Fruit fly (Drosophila melanogaster) whole organism, prepupa: ENCODE results near the gene CG5781.

ENCODE experiments used
- Blimp-1 ChIP-seq: fragments of 200-800 bp; sonication (Bioruptor generic); optimal IDR thresholded peaks from 3 replicates; lab custom pipeline; 2017; ENCODE audit warnings: missing biosample characterization, missing genetic modification characterization, mild to moderate bottlenecking, moderate library complexity, missing genetic modification reagents
- CG1621 ChIP-seq: fragments of 200-800 bp; sonication (Bioruptor generic); optimal IDR thresholded peaks from 3 replicates; lab custom pipeline; 2018; ENCODE audit warnings: missing biosample characterization, mild to moderate bottlenecking, missing genetic modification characterization
- CG4318 ChIP-seq: fragments of 200-800 bp; sonication (Bioruptor generic); optimal IDR thresholded peaks from 3 replicates; lab custom pipeline; 2017; ENCODE audit warnings: missing biosample characterization, mild to moderate bottlenecking, missing genetic modification characterization
- CG8119 ChIP-seq: fragments of 200-800 bp; sonication (Bioruptor generic); IDR thresholded peaks from 3 replicates; pipeline ENCODE4 v1.3.6; 2022; ENCODE audit warnings: missing biosample characterization, missing genetic modification characterization
- Gug ChIP-seq: fragments of 200-800 bp; sonication (Bioruptor generic); IDR thresholded peaks from 2 replicates; pipeline ENCODE4 v1.3.6; 2022; ENCODE audit warnings: missing biosample characterization, missing genetic modification characterization
- ss ChIP-seq, 2 experiments: fragments of 200-800 bp; sonication (Bioruptor generic); optimal IDR thresholded peaks; 2 replicates in 1 of 2; 3 replicates in 1 of 2; lab custom pipeline; 2017 to 2018; ENCODE audit warnings: mild to moderate bottlenecking in 2 of 2, missing biosample characterization in 2 of 2, missing genetic modification characterization in 2 of 2, moderate library complexity in 1 of 2
- topi ChIP-seq: fragments of 200-800 bp; sonication (Bioruptor generic); optimal IDR thresholded peaks from 3 replicates; lab custom pipeline; 2016; ENCODE audit warnings: missing biosample characterization, missing genetic modification characterization

- no peak for TF ChIP-seq ss (GFP tag; optimal IDR thresholded peaks at IDR 0.05; lab: Kevin White, UChicago)
- no peak for TF ChIP-seq Blimp-1 (GFP tag; lab: Kevin White, UChicago)
- TF ChIP-seq Gug (GFP tag; lab: Robert Waterston, UW) = no peak
- TF ChIP-seq CG8119 = no peak
- TF ChIP-seq topi (GFP tag; lab: Kevin White, UChicago) = no peak
- no peak for TF ChIP-seq CG4318 (GFP tag; lab: Kevin White, UChicago)
- no peak for TF ChIP-seq CG1621 (tag; lab: Kevin White, UChicago)
Measured at dm6 chr2L:12679310-12679709, 17.8 kb downstream of the CG5781 start.
